Worm (Caenorhabditis elegans) whole organism, early embryonic: Measurements from ENCODE around the gene C08B6.2.

ENCODE experiments used
- B0310.2 ChIP-seq: sonication (generic microtip); optimal IDR thresholded peaks from 2 replicates; lab custom pipeline; 2016; ENCODE audit warnings: mild to moderate bottlenecking, missing genetic modification characterization, missing compliant biosample characterization
- F13C5.2 ChIP-seq: sonication (generic microtip); optimal IDR thresholded peaks from 2 replicates; lab custom pipeline; 2017; ENCODE audit warnings: mild to moderate bottlenecking, missing genetic modification characterization, inconsistent platforms, missing compliant biosample characterization
- aly-1 ChIP-seq: sonication (generic microtip); optimal IDR thresholded peaks from 2 replicates; lab custom pipeline; 2016; ENCODE audit warnings: missing genetic modification characterization, missing compliant biosample characterization
- ama-1 ChIP-seq: fragments of 150-350 bp; optimal IDR thresholded peaks from 2 replicates; lab custom pipeline; 2014
- ceh-13 ChIP-seq: fragments of 200-800 bp; sonication (Bioruptor generic); optimal IDR thresholded peaks from 2 replicates; lab custom pipeline; 2018; ENCODE audit warnings: mild to moderate bottlenecking, missing genetic modification characterization, missing compliant biosample characterization
- ceh-36 ChIP-seq: sonication (generic microtip); optimal IDR thresholded peaks from 2 replicates; lab custom pipeline; 2016; ENCODE audit warnings: missing genetic modification characterization, inconsistent platforms, missing compliant biosample characterization
- ets-7 ChIP-seq: sonication (generic microtip); optimal IDR thresholded peaks from 2 replicates; lab custom pipeline; 2016; ENCODE audit warnings: missing genotype, missing genetic modification characterization, missing compliant biosample characterization
- flt-1 ChIP-seq: fragments of 200-800 bp; sonication (Bioruptor generic); IDR thresholded peaks from 2 replicates; pipeline ENCODE4 v1.3.6; 2022; ENCODE audit warnings: missing genetic modification characterization, missing compliant biosample characterization
- hmbx-1 ChIP-seq: sonication (generic microtip); optimal IDR thresholded peaks from 2 replicates; lab custom pipeline; 2016; ENCODE audit warnings: mild to moderate bottlenecking, missing genetic modification characterization, missing compliant biosample characterization
- hmg-4 ChIP-seq: fragments of 200-800 bp; sonication (Bioruptor generic); optimal IDR thresholded peaks from 2 replicates; lab custom pipeline; 2018; ENCODE audit warnings: mild to moderate bottlenecking, missing genetic modification characterization, missing compliant biosample characterization
- hnd-1 ChIP-seq: sonication (generic microtip); optimal IDR thresholded peaks from 2 replicates; lab custom pipeline; 2016; ENCODE audit warnings: missing genetic modification characterization, missing compliant biosample characterization
- pes-1 ChIP-seq: fragments of 200-800 bp; sonication (Bioruptor generic); IDR thresholded peaks from 2 replicates; pipeline ENCODE4 v1.3.6; 2022; ENCODE audit warnings: missing genetic modification reagents, missing genetic modification characterization, missing compliant biosample characterization
- scrt-1 ChIP-seq: fragments of 200-800 bp; sonication (Bioruptor generic); IDR thresholded peaks from 2 replicates; pipeline ENCODE4 v1.3.6; 2022; ENCODE audit warnings: missing genetic modification characterization, missing compliant biosample characterization
- sea-1 ChIP-seq: fragments of 200-800 bp; sonication (Bioruptor generic); conservative IDR thresholded peaks from 2 replicates; pipeline ENCODE4 v1.3.6; 2022; ENCODE audit warnings: missing genetic modification characterization, missing compliant biosample characterization
- tbx-11 ChIP-seq: fragments of 200-800 bp; sonication (Bioruptor generic); IDR thresholded peaks from 2 replicates; pipeline ENCODE4 v1.3.6; 2022; ENCODE audit warnings: missing genetic modification characterization, missing compliant biosample characterization
- tbx-37 ChIP-seq: fragments of 200-800 bp; sonication (Bioruptor generic); conservative IDR thresholded peaks from 2 replicates; pipeline ENCODE4 v1.3.6; 2022; ENCODE audit warnings: missing genetic modification reagents, missing genetic modification characterization, missing compliant biosample characterization
- tra-4 ChIP-seq: sonication (generic microtip); optimal IDR thresholded peaks from 2 replicates; lab custom pipeline; 2017; ENCODE audit warnings: missing genetic modification characterization, missing compliant biosample characterization

C08B6.2 gene

DNA sequence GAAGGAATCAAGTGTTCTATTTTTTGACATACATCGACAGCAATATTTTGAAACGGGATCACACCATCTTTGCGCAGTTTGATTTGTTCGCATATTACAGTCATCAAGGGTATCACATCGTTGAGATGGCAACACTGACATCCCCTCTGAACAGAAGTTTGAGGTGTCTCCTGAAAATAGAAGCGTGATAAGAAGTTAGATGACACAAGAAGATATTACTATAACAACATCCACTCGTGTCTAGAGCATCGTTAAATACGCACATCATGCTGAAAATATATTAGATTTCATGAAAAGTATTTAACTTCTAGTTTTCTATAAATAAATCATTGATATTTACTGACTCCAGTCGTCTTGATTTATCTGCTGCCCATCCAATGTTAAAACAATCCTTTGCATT, 32.8 kb upstream of the C08B6.2 start:
- TF ChIP-seq ceh-36, result no peak
- no peak for TF ChIP-seq hmg-4 (GFP tag; lab: Kevin White, UChicago)
- no peak for TF ChIP-seq flt-1 (GFP tag; lab: Robert Waterston, UW)
- no peak for TF ChIP-seq ceh-13 (GFP tag; lab: Kevin White, UChicago)
- no peak for TF ChIP-seq hnd-1 (tag; lab: Kevin White, UChicago)
- no peak for TF ChIP-seq B0310.2
- no peak for TF ChIP-seq tra-4 (tag; lab: Kevin White, UChicago)
- no peak for TF ChIP-seq scrt-1
- TF ChIP-seq ets-7 (tag; lab: Kevin White, UChicago), result no peak
- no peak for TF ChIP-seq pes-1
- TF ChIP-seq hmbx-1, result no peak
- TF ChIP-seq F13C5.2 (tag; lab: Kevin White, UChicago), result no peak
- TF ChIP-seq ama-1 (lab: Kevin White, UChicago), result no peak

ce11 chrV:10073793-10074192, 31.7 kb upstream of the C08B6.2 start, which contains the start of gene F57A8.6:
Gene F57A8.6, minus strand, starts transcription at chrV:10073893.
- TF ChIP-seq tra-4 (tag; lab: Kevin White, UChicago) (no peak), flt-1 (GFP tag; lab: Robert Waterston, UW) (no peak), pes-1 (no peak), scrt-1 (no peak), sea-1 (GFP tag; lab: Robert Waterston, UW) (no peak), hmbx-1 (no peak), ceh-13 (GFP tag; lab: Kevin White, UChicago) (no peak), ama-1 (lab: Kevin White, UChicago) (no peak), F13C5.2 (tag; lab: Kevin White, UChicago) (no peak), hnd-1 (tag; lab: Kevin White, UChicago) (no peak), B0310.2 (no peak), tbx-37 (no peak), tbx-11 (no peak), aly-1 (tag; lab: Kevin White, UChicago) (no peak), hmg-4 (GFP tag; lab: Kevin White, UChicago) (no peak), ets-7 (tag; lab: Kevin White, UChicago) (no peak), ceh-36 (no peak)

DNA sequence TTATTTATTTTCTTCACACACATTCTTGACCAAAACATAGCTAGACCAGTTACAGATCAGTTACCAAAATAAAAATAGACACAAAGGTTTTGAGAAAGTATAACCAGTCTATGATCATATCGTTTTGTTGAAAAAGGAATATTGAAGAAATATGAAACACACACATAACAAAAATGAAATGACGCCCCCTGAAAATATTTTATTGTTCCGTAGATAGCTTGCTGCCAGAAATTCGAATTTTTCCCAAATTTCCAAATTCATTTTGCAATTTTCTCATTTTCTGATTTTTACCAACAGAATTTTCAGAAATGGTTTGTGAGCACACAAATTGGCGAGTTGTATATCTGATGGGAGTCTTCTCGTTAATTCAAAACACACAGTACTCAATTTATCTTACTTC, 30.1 kb upstream of the C08B6.2 start, which contains the start of gene F57A8.7:
TSS of gene F57A8.7 (plus strand) at position 301 of the 400 bp plus-strand sequence.
- TF ChIP-seq ceh-13 (GFP tag; lab: Kevin White, UChicago), result no peak
- no peak for TF ChIP-seq tra-4 (tag; lab: Kevin White, UChicago)
- TF ChIP-seq tbx-37, result no peak
- TF ChIP-seq tbx-11, result no peak
- TF ChIP-seq hmbx-1, result no peak
- no peak for TF ChIP-seq aly-1 (tag; lab: Kevin White, UChicago)
- TF ChIP-seq flt-1 (GFP tag; lab: Robert Waterston, UW), result no peak
- no peak for TF ChIP-seq scrt-1
- no peak for TF ChIP-seq ets-7 (tag; lab: Kevin White, UChicago)
- TF ChIP-seq hmg-4 (GFP tag; lab: Kevin White, UChicago), result no peak
- no peak for TF ChIP-seq ama-1 (lab: Kevin White, UChicago)
- no peak for TF ChIP-seq sea-1 (GFP tag; lab: Robert Waterston, UW)
- no peak for TF ChIP-seq hnd-1 (tag; lab: Kevin White, UChicago)
- no peak for TF ChIP-seq ceh-36
- TF ChIP-seq F13C5.2 (tag; lab: Kevin White, UChicago), result no peak
- TF ChIP-seq B0310.2, result no peak

DNA sequence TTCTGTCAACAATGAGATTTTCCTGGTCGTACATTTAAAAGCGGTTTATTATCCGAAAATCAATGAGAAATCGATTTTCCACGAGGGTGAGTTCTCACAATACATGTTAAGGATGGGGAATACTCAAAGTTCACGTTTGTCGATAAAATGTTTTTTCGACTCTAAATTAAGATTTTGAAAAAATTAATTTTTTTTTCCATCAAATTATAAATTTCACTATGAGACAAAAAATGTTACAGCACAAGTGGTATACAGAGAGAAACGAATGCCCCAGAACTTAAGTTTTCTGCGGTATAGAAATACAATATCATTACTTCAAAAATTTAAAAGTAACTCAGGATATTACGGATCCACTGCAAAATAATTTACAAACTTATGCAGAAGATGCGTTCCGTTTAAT, 27.3 kb upstream of the C08B6.2 start, which contains the start of gene R04B5.1:
TSS of gene R04B5.1 (minus strand) at position 101 of the 400 bp plus-strand sequence.
- TF ChIP-seq flt-1 (GFP tag; lab: Robert Waterston, UW), result no peak
- no peak for TF ChIP-seq ama-1 (lab: Kevin White, UChicago)
- TF ChIP-seq hmbx-1, result no peak
- no peak for TF ChIP-seq ceh-36
- no peak for TF ChIP-seq aly-1 (tag; lab: Kevin White, UChicago)
- no peak for TF ChIP-seq sea-1 (GFP tag; lab: Robert Waterston, UW)
- TF ChIP-seq tbx-11, result no peak
- TF ChIP-seq tbx-37, result no peak
- TF ChIP-seq pes-1, result no peak
- no peak for TF ChIP-seq B0310.2
- TF ChIP-seq ceh-13 (GFP tag; lab: Kevin White, UChicago), result no peak
- TF ChIP-seq scrt-1, result no peak
- TF ChIP-seq ets-7 (tag; lab: Kevin White, UChicago), result no peak
- no peak for TF ChIP-seq hmg-4 (GFP tag; lab: Kevin White, UChicago)
- no peak for TF ChIP-seq hnd-1 (tag; lab: Kevin White, UChicago)

DNA sequence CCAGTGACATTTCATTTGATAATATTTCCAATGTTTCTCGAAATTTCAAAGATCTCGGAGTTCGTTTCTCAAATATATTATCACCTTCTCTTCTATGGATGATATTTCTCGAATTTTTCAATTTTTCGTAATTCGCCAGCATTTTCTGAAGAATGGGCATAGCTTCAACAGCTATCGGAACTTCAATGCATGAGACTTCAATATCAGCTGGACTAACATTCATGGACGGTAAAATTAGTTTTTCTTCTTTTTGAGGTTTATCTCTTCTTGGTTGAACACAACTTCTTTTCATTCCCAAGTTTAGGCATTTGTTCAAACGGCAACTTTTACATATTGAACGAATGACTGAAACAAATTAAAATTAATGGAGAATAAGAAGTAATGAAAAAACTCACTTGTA, 24.6 kb upstream of the C08B6.2 start:
- TF ChIP-seq ceh-13 (GFP tag; lab: Kevin White, UChicago) (no peak), aly-1 (tag; lab: Kevin White, UChicago) (no peak), F13C5.2 (tag; lab: Kevin White, UChicago) (no peak), B0310.2 (no peak), hnd-1 (tag; lab: Kevin White, UChicago) (no peak), pes-1 (no peak), scrt-1 (no peak), tra-4 (tag; lab: Kevin White, UChicago) (no peak), tbx-11 (no peak), ets-7 (tag; lab: Kevin White, UChicago) (no peak), ceh-36 (no peak), hmbx-1 (no peak), hmg-4 (GFP tag; lab: Kevin White, UChicago) (no peak), sea-1 (GFP tag; lab: Robert Waterston, UW) (no peak), tbx-37 (no peak), flt-1 (GFP tag; lab: Robert Waterston, UW) (no peak), ama-1 (lab: Kevin White, UChicago) (no peak)

DNA sequence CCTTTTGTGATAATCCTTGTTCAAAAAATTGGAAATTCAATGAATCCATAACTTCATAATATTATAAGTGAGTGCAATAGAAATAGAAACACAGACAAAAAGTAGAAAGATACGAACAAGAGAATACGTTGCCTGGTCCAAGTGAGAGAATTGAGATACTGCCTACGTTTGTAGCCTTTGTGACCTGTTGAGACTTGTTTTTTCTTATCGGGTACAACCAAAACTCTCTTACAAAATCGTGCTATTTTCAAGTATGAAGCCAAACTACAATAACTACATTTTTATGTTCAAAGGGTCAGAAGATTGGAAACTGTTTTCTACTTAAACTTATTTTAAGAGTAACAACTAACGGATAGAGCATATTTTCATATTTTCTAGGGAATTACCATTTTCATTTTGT, 23.9 kb upstream of the C08B6.2 start, which contains the start of gene nhr-205:
TSS of gene nhr-205 (minus strand) at position 141 of the 400 bp plus-strand sequence.
- TF ChIP-seq scrt-1 (no peak), ama-1 (lab: Kevin White, UChicago) (no peak), B0310.2 (no peak), tra-4 (tag; lab: Kevin White, UChicago) (no peak), hmg-4 (GFP tag; lab: Kevin White, UChicago) (no peak), tbx-11 (no peak), F13C5.2 (tag; lab: Kevin White, UChicago) (no peak), tbx-37 (no peak), ets-7 (tag; lab: Kevin White, UChicago) (no peak), aly-1 (tag; lab: Kevin White, UChicago) (no peak), flt-1 (GFP tag; lab: Robert Waterston, UW) (no peak), hnd-1 (tag; lab: Kevin White, UChicago) (no peak), sea-1 (GFP tag; lab: Robert Waterston, UW) (no peak)
